Fruit fly (Drosophila melanogaster): Measurements from ENCODE around the gene CG46457.

Gene CG46457

DNA sequence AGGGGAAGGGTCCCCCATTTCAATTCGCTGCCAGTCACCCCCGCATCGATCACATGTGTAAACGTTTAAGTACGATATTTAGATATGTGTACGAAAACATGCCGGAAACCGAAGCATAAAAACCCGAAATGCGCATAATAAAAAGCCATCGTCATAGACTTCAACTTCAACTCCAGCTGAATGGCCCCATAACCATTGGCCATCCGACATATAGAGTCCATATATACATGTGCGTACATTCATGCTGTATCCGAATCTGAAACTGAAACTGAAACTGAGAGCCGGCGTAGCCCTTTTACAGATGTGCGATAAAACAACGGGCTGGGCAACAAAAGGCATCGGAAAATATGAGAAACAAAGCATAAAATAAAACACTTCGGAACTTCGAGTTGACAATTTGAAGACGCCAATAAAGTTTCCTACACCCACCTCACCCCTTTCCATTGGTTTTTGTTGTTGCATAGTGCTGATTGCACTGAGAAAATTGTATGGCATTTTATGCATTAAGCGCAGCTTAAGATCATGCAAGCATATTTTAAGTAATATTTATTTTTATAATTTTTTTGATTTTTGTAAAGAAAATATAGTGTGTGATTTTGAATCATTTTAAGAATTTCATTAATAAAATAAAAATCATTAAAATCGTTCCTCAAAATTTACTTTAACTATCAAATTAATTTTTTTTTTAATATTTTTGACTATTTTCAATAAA lies 18.7 kb upstream of the CG46457 start (continued):
- TF ChIP-seq CG17829 (tag; optimal IDR thresholded peaks at IDR 0.05): peak; percentile 45
- no peak for TF ChIP-seq Opbp (GFP tag; IDR thresholded peaks at IDR 0.05; ENCODE audit: partially characterized antibody)
- TF ChIP-seq exex (tag; optimal IDR thresholded peaks at IDR 0.05): no peak
- TF ChIP-seq pita (GFP tag; optimal IDR thresholded peaks at IDR 0.05): no peak
- TF ChIP-seq CG3065 (GFP tag; optimal IDR thresholded peaks at IDR 0.05): no peak
- TF ChIP-seq kah (GFP tag; optimal IDR thresholded peaks at IDR 0.05): no peak
- 0 out of 4 replicates have a peak, but pooled peaks have one; percentile 58 for TF ChIP-seq chinmo (GFP tag; IDR thresholded peaks at IDR 0.05; ENCODE audit: partially characterized antibody)
- no peak for TF ChIP-seq sqz (GFP tag; optimal IDR thresholded peaks at IDR 0.05)
- no peak for TF ChIP-seq ewg (GFP tag; optimal IDR thresholded peaks at IDR 0.05)
- no peak for TF ChIP-seq Hr3 (GFP tag; optimal IDR thresholded peaks at IDR 0.05)
- no peak for TF ChIP-seq Scr (GFP tag; IDR thresholded peaks at IDR 0.05; ENCODE audit: partially characterized antibody)
- TF ChIP-seq Oli (tag; optimal IDR thresholded peaks at IDR 0.05): peak; percentile 41
- TF ChIP-seq Asciz (GFP tag; optimal IDR thresholded peaks at IDR 0.05): peak; percentile 24
- no peak for TF ChIP-seq Hmx (GFP tag; optimal IDR thresholded peaks at IDR 0.05)
- no peak for TF ChIP-seq CG17612 (GFP tag; IDR thresholded peaks at IDR 0.05)
- TF ChIP-seq Blimp-1 (GFP tag; optimal IDR thresholded peaks at IDR 0.05): peak; percentile 53
- TF ChIP-seq D19A (tag; optimal IDR thresholded peaks at IDR 0.05): peak; percentile 51
- peak; percentile 70; the same call in 1 of the 3 replicates for TF ChIP-seq CG2199 (GFP tag; IDR thresholded peaks at IDR 0.05)
- peak; percentile 7 for TF ChIP-seq CoRest (tag; optimal IDR thresholded peaks at IDR 0.05)
- no peak for TF ChIP-seq Deaf1 (tag; optimal IDR thresholded peaks at IDR 0.05)
- TF ChIP-seq Hr51 (GFP tag; optimal IDR thresholded peaks at IDR 0.05): peak in 1 of 2 experiments; percentile 36
- TF ChIP-seq lola (GFP tag; optimal IDR thresholded peaks at IDR 0.05): peak in 1 of 3 experiments; percentile 18
- TF ChIP-seq sens (GFP tag): peak; percentile 14
- peak; percentile 13 for TF ChIP-seq CG8388 (GFP tag; optimal IDR thresholded peaks at IDR 0.05)

DNA sequence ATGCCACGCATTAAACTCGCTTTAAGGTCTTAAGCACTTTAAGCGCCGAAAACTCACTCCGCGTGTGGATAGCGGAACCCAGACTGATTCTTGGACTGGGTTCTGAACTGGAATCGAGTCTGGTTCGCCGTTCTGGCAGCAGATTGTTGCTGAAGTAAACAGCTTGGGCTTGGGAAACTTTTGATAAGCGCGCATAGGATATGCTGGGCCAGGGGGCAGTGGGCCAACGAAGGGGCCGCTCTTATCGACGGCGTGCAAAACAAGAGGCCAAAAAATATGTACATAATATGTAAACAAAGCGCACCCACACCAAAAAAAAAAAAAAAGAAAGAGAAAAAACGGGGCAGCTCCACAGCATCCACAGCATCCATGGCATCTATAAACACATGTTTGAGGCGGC lies 16.1 kb upstream of the CG46457 start, which contains the start of gene CG31337:
Gene CG31337 (minus strand): TSS at position 101 of the 400 bp plus-strand sequence.
- TF ChIP-seq crol (GFP tag; IDR thresholded peaks at IDR 0.05): peak; percentile 36
- peak; percentile 9 for TF ChIP-seq gem (tag; optimal IDR thresholded peaks at IDR 0.05)
- no peak for TF ChIP-seq ranshi (GFP tag; IDR thresholded peaks at IDR 0.05)
- peak; percentile 1 for TF ChIP-seq twi (tag; optimal IDR thresholded peaks at IDR 0.05)
- TF ChIP-seq CG15514 (GFP tag; optimal IDR thresholded peaks at IDR 0.05): peak; percentile 10
- TF ChIP-seq CG1024 (GFP tag; IDR thresholded peaks at IDR 0.05): no peak
- TF ChIP-seq Hr39 (optimal IDR thresholded peaks at IDR 0.05): peak; percentile 38

DNA sequence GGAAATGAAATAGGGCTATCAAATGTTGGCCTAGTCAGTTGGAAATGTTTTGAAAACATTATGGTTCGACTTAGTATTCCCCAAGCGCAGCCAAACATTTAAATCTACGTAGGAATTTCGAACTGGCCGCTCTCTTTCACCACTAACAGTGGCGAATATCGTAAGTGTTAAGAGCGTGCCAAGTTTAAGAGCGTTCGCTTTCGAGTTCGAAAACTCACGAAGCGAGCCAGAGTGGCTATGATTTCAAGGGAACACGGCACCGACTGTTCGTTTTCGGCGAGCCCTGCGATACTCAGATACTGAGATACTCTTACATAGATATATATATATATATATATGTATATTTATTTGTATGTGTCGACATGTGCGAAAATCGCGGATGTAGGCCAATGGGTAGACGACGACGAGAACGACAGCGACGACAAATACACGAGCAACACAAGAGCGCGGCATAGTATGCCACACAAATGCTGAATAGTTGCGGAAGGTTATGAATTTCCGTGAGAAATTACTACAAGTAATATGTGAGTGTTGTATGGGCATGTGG lies 9.6 kb upstream of the CG46457 start:
- no peak for TF ChIP-seq CG17912 (GFP tag; optimal IDR thresholded peaks at IDR 0.05)
- peak; percentile 16 for TF ChIP-seq Nf-YC (tag; optimal IDR thresholded peaks at IDR 0.05)
- TF ChIP-seq D19A (tag; optimal IDR thresholded peaks at IDR 0.05): peak; percentile 46
- TF ChIP-seq CG6254 (GFP tag; optimal IDR thresholded peaks at IDR 0.05): no peak
- no peak for TF ChIP-seq CG10267 (tag; optimal IDR thresholded peaks at IDR 0.05)
- TF ChIP-seq Bgb (GFP tag; IDR thresholded peaks at IDR 0.05; ENCODE audit: partially characterized antibody): 0 out of 2 replicates have a peak, but pooled peaks have one; percentile 8
- TF ChIP-seq CG3163 (GFP tag; optimal IDR thresholded peaks at IDR 0.05): peak; percentile 86
- TF ChIP-seq cg (GFP tag; optimal IDR thresholded peaks at IDR 0.05): peak; percentile 6
- no peak for TF ChIP-seq CG11560 (tag; IDR thresholded peaks at IDR 0.05)
- TF ChIP-seq Med (GFP tag): peak; percentile 42
- TF ChIP-seq Deaf1 (tag; optimal IDR thresholded peaks at IDR 0.05): peak; percentile 91
- no peak for TF ChIP-seq knrl (GFP tag; IDR thresholded peaks at IDR 0.05; ENCODE audit: partially characterized antibody)
- TF ChIP-seq Trl (optimal IDR thresholded peaks at IDR 0.05): peak; percentile 44 to 50
- no peak for TF ChIP-seq Trl (GFP tag; optimal IDR thresholded peaks at IDR 0.05)

Measured in whole organism, embryonic.